Worm (Caenorhabditis elegans): ENCODE measurements around the gene T05A10.6.

DNA sequence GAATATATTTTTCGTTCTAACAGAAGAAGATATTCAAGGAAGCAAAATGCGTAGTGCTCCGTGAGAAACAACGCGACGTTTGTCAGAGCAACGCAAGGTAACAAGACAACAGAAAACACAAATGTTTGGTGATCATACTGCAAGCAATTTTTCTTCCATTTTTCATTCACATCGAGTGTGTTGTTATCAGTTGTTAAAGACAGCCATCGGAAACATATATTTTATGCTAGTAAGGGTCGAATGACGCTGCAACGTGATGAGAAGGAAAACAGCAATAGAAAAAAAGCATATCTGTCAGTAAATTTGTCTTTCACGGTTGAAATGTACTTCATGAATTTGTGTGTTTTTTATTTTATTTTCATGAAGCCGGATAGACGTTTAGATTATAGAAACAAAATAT lies 46.4 kb downstream of the T05A10.6 start:
- TF ChIP-seq sem-2 (GFP tag; optimal IDR thresholded peaks at IDR 0.05) (no peak), unc-62 (GFP tag; optimal IDR thresholded peaks at IDR 0.05) (no peak), mep-1 (tag; optimal IDR thresholded peaks at IDR 0.05) (no peak), unc-39 (tag; optimal IDR thresholded peaks at IDR 0.05) (no peak), mls-2 (tag; optimal IDR thresholded peaks at IDR 0.05) (no peak), ham-2 (GFP tag; optimal IDR thresholded peaks at IDR 0.05) (no peak), mab-5 (tag; optimal IDR thresholded peaks at IDR 0.05) (no peak), pha-4 (tag; optimal IDR thresholded peaks at IDR 0.05) (no peak), snpc-4 (tag; optimal IDR thresholded peaks at IDR 0.05) (no peak)

Data from whole organism, mixed stage, embryonic.